Worm (Caenorhabditis elegans): ENCODE measurements around the gene Y53C12A.7.
A peak's percentile ranks its signal among the peaks of the same experiment; 100 is the strongest.

The Y53C12A.7 gene

DNA sequence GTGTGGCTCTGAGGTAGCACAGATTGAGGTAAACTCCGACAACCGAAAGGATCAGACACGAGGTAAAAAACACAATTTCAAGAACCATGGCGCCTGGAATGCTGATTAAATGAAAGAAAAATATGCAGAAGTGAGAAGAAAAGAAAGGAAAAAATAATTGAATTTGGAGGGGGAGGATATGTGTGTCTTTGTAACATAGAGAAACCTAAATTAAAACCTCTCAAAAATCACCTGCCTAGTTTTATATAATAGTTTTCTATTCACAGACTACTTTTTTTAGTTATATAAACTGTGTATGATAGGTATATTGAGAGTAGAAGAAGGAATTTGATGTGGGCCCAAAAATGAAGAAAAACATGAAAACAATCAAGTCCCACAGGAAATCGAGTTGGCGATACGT is 34.8 kb upstream of the Y53C12A.7 start, which contains the start of gene ZK1320.5:
Gene ZK1320.5 (minus strand): TSS at position 101 of the 400 bp plus-strand sequence.
- no peak for TF ChIP-seq jun-1 (tag; optimal IDR thresholded peaks at IDR 0.05)
- TF ChIP-seq Y116A8C.19 (tag; optimal IDR thresholded peaks at IDR 0.05; ENCODE audit: borderline replicate concordance) = no peak
- TF ChIP-seq unc-130 (tag; optimal IDR thresholded peaks at IDR 0.05) = no peak
- TF ChIP-seq rnt-1 (tag; optimal IDR thresholded peaks at IDR 0.05) = no peak
- no peak for TF ChIP-seq unc-98 (GFP tag; IDR thresholded peaks at IDR 0.05)
- TF ChIP-seq nhr-11 (tag; optimal IDR thresholded peaks at IDR 0.05) = no peak
- no peak for TF ChIP-seq hpl-2 (GFP tag; optimal IDR thresholded peaks at IDR 0.05)
- TF ChIP-seq ets-5 (GFP tag; IDR thresholded peaks at IDR 0.05) = no peak
- no peak for TF ChIP-seq dpl-1 (GFP tag; optimal IDR thresholded peaks at IDR 0.05)
- TF ChIP-seq tbx-2 (tag; optimal IDR thresholded peaks at IDR 0.05) = no peak
- peak; percentile 22 for TF ChIP-seq nhr-71 (tag; optimal IDR thresholded peaks at IDR 0.05)
- TF ChIP-seq lir-3 (tag; optimal IDR thresholded peaks at IDR 0.05; ENCODE audit: poor library complexity) = no peak
- no peak for TF ChIP-seq lin-39 (tag; optimal IDR thresholded peaks at IDR 0.05)
- no peak for TF ChIP-seq snpc-4 (tag; optimal IDR thresholded peaks at IDR 0.05)
- no peak for TF ChIP-seq tlp-1 (tag; optimal IDR thresholded peaks at IDR 0.05)
- no peak for TF ChIP-seq nhr-19 (GFP tag; conservative IDR thresholded peaks at IDR 0.05)
- no peak for TF ChIP-seq lin-13 (GFP tag; optimal IDR thresholded peaks at IDR 0.05)
- TF ChIP-seq nhr-28 (tag; optimal IDR thresholded peaks at IDR 0.05) = no peak
- TF ChIP-seq xbp-1 (tag; optimal IDR thresholded peaks at IDR 0.05) = no peak
- TF ChIP-seq F16B12.6 (tag; optimal IDR thresholded peaks at IDR 0.05) = no peak
- TF ChIP-seq lin-14 (GFP tag; optimal IDR thresholded peaks at IDR 0.05) = peak; percentile 15
- peak; percentile 38 for TF ChIP-seq fkh-8 (tag; optimal IDR thresholded peaks at IDR 0.05)

DNA sequence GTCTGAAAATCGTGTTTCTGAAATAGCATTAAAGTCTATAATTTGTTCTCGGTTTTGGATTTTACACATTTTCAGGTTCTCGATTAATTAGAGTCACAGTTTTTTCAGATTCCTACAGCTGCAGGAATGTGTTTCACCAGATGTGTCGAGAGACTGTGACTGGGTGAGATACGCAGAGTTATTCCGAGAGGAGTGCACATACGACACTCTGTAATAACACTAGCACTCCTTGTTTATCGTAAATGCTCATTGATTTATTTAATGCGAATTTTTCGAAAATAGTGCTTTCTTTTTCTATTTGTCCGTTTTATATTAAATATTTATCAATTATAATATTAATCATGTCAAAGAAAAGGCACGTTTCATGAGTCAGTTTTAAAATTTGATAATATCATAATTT is 33.0 kb upstream of the Y53C12A.7 start, which contains the start of gene ZK1320.11:
Gene ZK1320.11 (plus strand): TSS at position 243 of the 400 bp plus-strand sequence.
- peak; percentile 5 for TF ChIP-seq lin-14 (GFP tag; optimal IDR thresholded peaks at IDR 0.05)
- peak; percentile 25 for TF ChIP-seq nhr-71 (tag; optimal IDR thresholded peaks at IDR 0.05)
- peak in 1 of 3 experiments; percentile 9 for TF ChIP-seq ceh-82 (tag; optimal IDR thresholded peaks at IDR 0.05)
- peak in 1 of 2 experiments; percentile 58 for TF ChIP-seq lsy-2 (tag; optimal IDR thresholded peaks at IDR 0.05)
- TF ChIP-seq hlh-4 (tag; optimal IDR thresholded peaks at IDR 0.05) = peak; percentile 22
- no peak for TF ChIP-seq pax-3 (tag; optimal IDR thresholded peaks at IDR 0.05)
- TF ChIP-seq ets-5 (GFP tag; IDR thresholded peaks at IDR 0.05) = no peak
- peak; percentile 21 to 27 for TF ChIP-seq efl-1 (optimal IDR thresholded peaks at IDR 0.05)
- no peak for TF ChIP-seq efl-1 (GFP tag; optimal IDR thresholded peaks at IDR 0.05 in 1 of 2)

DNA sequence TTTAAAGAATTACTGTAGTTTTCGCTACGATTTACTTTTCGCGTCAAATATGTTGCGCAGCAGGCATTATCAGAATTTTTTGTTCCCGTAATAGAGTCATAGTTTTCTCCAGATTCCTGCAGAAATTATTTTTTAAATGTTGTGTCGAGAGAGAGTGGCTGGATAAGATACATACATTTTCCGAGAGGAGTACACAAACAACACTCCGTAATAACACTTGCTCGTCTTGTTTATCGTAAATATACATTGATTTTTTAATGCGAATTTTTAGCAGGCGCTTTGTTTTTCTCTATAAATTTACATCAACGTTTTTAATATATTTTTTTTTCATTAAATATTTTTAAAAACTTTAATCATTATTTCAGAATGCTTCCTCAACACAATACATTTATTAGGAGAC is 31.4 kb upstream of the Y53C12A.7 start, which contains the start of gene taf-8:
Gene taf-8 (plus strand): TSS at position 360 of the 400 bp plus-strand sequence.
- TF ChIP-seq ceh-90 (tag; optimal IDR thresholded peaks at IDR 0.05) (peak; percentile 16), ztf-4 (tag; optimal IDR thresholded peaks at IDR 0.05) (no peak), egl-13 (tag; optimal IDR thresholded peaks at IDR 0.05) (peak; percentile 8), mep-1 (tag; optimal IDR thresholded peaks at IDR 0.05) (no peak), ceh-82 (tag; optimal IDR thresholded peaks at IDR 0.05) (peak; percentile 9 to 69 (median 62)), tbx-2 (tag; optimal IDR thresholded peaks at IDR 0.05) (peak; percentile 71), isw-1 (GFP tag; IDR thresholded peaks at IDR 0.05) (peak; percentile 33), unc-86 (tag; optimal IDR thresholded peaks at IDR 0.05) (peak; percentile 20), xbp-1 (tag; optimal IDR thresholded peaks at IDR 0.05) (peak; percentile 66), nhr-12 (tag; optimal IDR thresholded peaks at IDR 0.05) (no peak), Y116A8C.19 (tag; optimal IDR thresholded peaks at IDR 0.05; ENCODE audit: borderline replicate concordance) (no peak), unc-30 (tag; optimal IDR thresholded peaks at IDR 0.05) (no peak), zip-4 (GFP tag; optimal IDR thresholded peaks at IDR 0.05) (no peak), ztf-11 (tag; optimal IDR thresholded peaks at IDR 0.05) (peak in 1 of 2 experiments; percentile 34), ceh-63 (GFP tag; optimal IDR thresholded peaks at IDR 0.05) (no peak), lin-13 (GFP tag; optimal IDR thresholded peaks at IDR 0.05) (peak; percentile 25), lin-14 (GFP tag; optimal IDR thresholded peaks at IDR 0.05) (peak; percentile 71), lin-15B (tag; optimal IDR thresholded peaks at IDR 0.05) (peak; percentile 24), mef-2 (tag; optimal IDR thresholded peaks at IDR 0.05) (no peak), pqm-1 (tag; optimal IDR thresholded peaks at IDR 0.05) (no peak), C34B4.2 (tag; optimal IDR thresholded peaks at IDR 0.05) (no peak), nhr-20 (tag; optimal IDR thresholded peaks at IDR 0.05) (peak; percentile 79), dpl-1 (GFP tag; optimal IDR thresholded peaks at IDR 0.05) (peak; percentile 41 to 70 (median 69)), ets-5 (GFP tag; IDR thresholded peaks at IDR 0.05) (no peak), nhr-19 (GFP tag; conservative IDR thresholded peaks at IDR 0.05) (peak; percentile 74), fos-1 (tag; optimal IDR thresholded peaks at IDR 0.05) (peak; percentile 37), mab-9 (GFP tag; IDR thresholded peaks at IDR 0.05) (no peak), vab-15 (tag; optimal IDR thresholded peaks at IDR 0.05) (no peak), unc-62 (GFP tag; optimal IDR thresholded peaks at IDR 0.05) (no peak), nhr-11 (tag; optimal IDR thresholded peaks at IDR 0.05) (peak; percentile 60), ces-1 (GFP tag; optimal IDR thresholded peaks at IDR 0.05) (no peak), unc-98 (GFP tag; IDR thresholded peaks at IDR 0.05) (no peak)

All from whole organism, L1 larva.